Worm (Caenorhabditis elegans) whole organism, L2 larva: ENCODE measurements around the gene alkb-7.

Experiments used
- R02D3.7 ChIP-seq: fragments of 150-350 bp; optimal IDR thresholded peaks from 2 replicates; lab custom pipeline; 2014; ENCODE audit warnings: missing biosample characterization, missing genetic modification characterization
- Y55F3AM.14 ChIP-seq: fragments of 200-800 bp; sonication (Bioruptor generic); optimal IDR thresholded peaks from 2 replicates; lab custom pipeline; 2018; ENCODE audit warnings: mild to moderate bottlenecking, missing genetic modification characterization, missing compliant biosample characterization
- aly-2 ChIP-seq: fragments of 150-350 bp; optimal IDR thresholded peaks from 2 replicates; lab custom pipeline; 2014; ENCODE audit warnings: missing biosample characterization, missing genetic modification characterization
- ama-1 ChIP-seq: fragments of 150-350 bp; optimal IDR thresholded peaks from 2 replicates; lab custom pipeline; 2018; ENCODE audit warnings: inconsistent platforms
- ceh-16 ChIP-seq: fragments of 150-350 bp; optimal IDR thresholded peaks from 2 replicates; lab custom pipeline; 2014; ENCODE audit warnings: missing biosample characterization, missing genetic modification characterization
- elt-1 ChIP-seq: fragments of 150-350 bp; optimal IDR thresholded peaks from 2 replicates; lab custom pipeline; 2014; ENCODE audit warnings: missing biosample characterization, missing genetic modification characterization
- fos-1 ChIP-seq: fragments of 150-350 bp; optimal IDR thresholded peaks from 2 replicates; lab custom pipeline; 2014; ENCODE audit warnings: missing biosample characterization, missing genetic modification characterization
- nhr-11 ChIP-seq: fragments of 150-350 bp; optimal IDR thresholded peaks from 2 replicates; lab custom pipeline; 2014; ENCODE audit warnings: missing biosample characterization, missing genetic modification characterization
- nhr-23 ChIP-seq: fragments of 150-350 bp; optimal IDR thresholded peaks from 2 replicates; lab custom pipeline; 2014; ENCODE audit warnings: missing biosample characterization, missing genetic modification reagents, missing genetic modification characterization
- nhr-237 ChIP-seq: fragments of 150-350 bp; optimal IDR thresholded peaks from 2 replicates; lab custom pipeline; 2014; ENCODE audit warnings: missing biosample characterization, missing genetic modification characterization
- nhr-77 ChIP-seq: fragments of 150-350 bp; optimal IDR thresholded peaks from 2 replicates; lab custom pipeline; 2014; ENCODE audit warnings: missing biosample characterization, missing genetic modification characterization
- skn-1 ChIP-seq: sonication (generic microtip); optimal IDR thresholded peaks from 2 replicates; lab custom pipeline; 2017; ENCODE audit warnings: missing biosample characterization, missing genetic modification characterization
- snpc-4 ChIP-seq: fragments of 150-350 bp; optimal IDR thresholded peaks from 2 replicates; lab custom pipeline; 2014; ENCODE audit warnings: missing biosample characterization, missing genetic modification characterization

ce11 chrII:12830347-12830746 is 42.4 kb upstream of the alkb-7 start, which contains the start of gene bcmo-1:
- TF ChIP-seq Y55F3AM.14 (GFP tag; lab: Kevin White, UChicago) (no peak), nhr-11 (no peak), aly-2 (tag; lab: Kevin White, UChicago) (no peak), nhr-237 (tag; lab: Kevin White, UChicago) (no peak), elt-1 (tag; lab: Kevin White, UChicago) (no peak), R02D3.7 (tag; lab: Kevin White, UChicago) (no peak), snpc-4 (no peak), nhr-23 (tag; lab: Kevin White, UChicago) (no peak), nhr-77 (tag; lab: Kevin White, UChicago) (no peak), ceh-16 (tag; lab: Kevin White, UChicago) (no peak), fos-1 (tag; lab: Kevin White, UChicago) (no peak), skn-1 (tag; lab: Kevin White, UChicago) (no peak), ama-1 (no peak)
